Worm (Caenorhabditis elegans) whole organism, mixed stage, embryonic: ENCODE results near the gene Y51H7C.12.

Experiments
- M03D4.4 ChIP-seq: sonication (generic microtip); optimal IDR thresholded peaks from 2 replicates; lab custom pipeline; 2017; ENCODE audit warnings: mild to moderate bottlenecking, missing genetic modification characterization, missing compliant biosample characterization
- bed-3 ChIP-seq: fragments of 200-800 bp; sonication (Bioruptor generic); optimal IDR thresholded peaks from 3 replicates; lab custom pipeline; 2018; ENCODE audit warnings: mild to moderate bottlenecking, missing genetic modification characterization, moderate library complexity, missing compliant biosample characterization
- blmp-1 ChIP-seq: fragments of 150-350 bp; optimal IDR thresholded peaks from 2 replicates; lab custom pipeline; 2014; ENCODE audit warnings: missing biosample characterization, missing genetic modification characterization
- ceh-43 ChIP-seq: fragments of 200-800 bp; sonication (Bioruptor generic); optimal IDR thresholded peaks from 2 replicates; lab custom pipeline; 2018; ENCODE audit warnings: mild to moderate bottlenecking, missing genetic modification characterization, moderate library complexity, missing compliant biosample characterization
- ceh-83 ChIP-seq: fragments of 200-800 bp; sonication (Bioruptor generic); optimal IDR thresholded peaks from 2 replicates; lab custom pipeline; 2018; ENCODE audit warnings: mild to moderate bottlenecking, missing genetic modification characterization, missing compliant biosample characterization
- ces-1 ChIP-seq: fragments of 150-350 bp; optimal IDR thresholded peaks from 2 replicates; lab custom pipeline; 2014; ENCODE audit warnings: missing biosample characterization, missing genetic modification reagents, missing genetic modification characterization
- cnd-1 ChIP-seq: fragments of 200-800 bp; sonication (Bioruptor generic); optimal IDR thresholded peaks from 2 replicates; lab custom pipeline; 2018; ENCODE audit warnings: mild to moderate bottlenecking, missing genetic modification characterization, missing compliant biosample characterization
- elt-1 ChIP-seq: sonication (generic microtip); optimal IDR thresholded peaks from 2 replicates; lab custom pipeline; 2017; ENCODE audit warnings: missing genetic modification characterization, mild to moderate bottlenecking, missing compliant biosample characterization, antibody characterized with exemption, moderate library complexity, borderline replicate concordance; ENCODE audit not compliant: insufficient read depth
- elt-3 ChIP-seq: fragments of 150-350 bp; optimal IDR thresholded peaks from 2 replicates; lab custom pipeline; 2014; ENCODE audit warnings: missing biosample characterization, missing genetic modification characterization
- flh-1 ChIP-seq: fragments of 200-800 bp; sonication (Bioruptor generic); optimal IDR thresholded peaks from 2 replicates; lab custom pipeline; 2018; ENCODE audit warnings: mild to moderate bottlenecking, missing genetic modification characterization, moderate library complexity, missing compliant biosample characterization
- ham-2 ChIP-seq: fragments of 200-800 bp; sonication (Bioruptor generic); optimal IDR thresholded peaks from 2 replicates; lab custom pipeline; 2018; ENCODE audit warnings: mild to moderate bottlenecking, missing genetic modification characterization, missing compliant biosample characterization
- hlh-1 ChIP-seq: fragments of 150-350 bp; optimal IDR thresholded peaks from 2 replicates; lab custom pipeline; 2014; ENCODE audit warnings: missing biosample characterization, missing genetic modification reagents, missing genetic modification characterization
- lin-13 ChIP-seq: fragments of 150-350 bp; optimal IDR thresholded peaks from 2 replicates; lab custom pipeline; 2014; ENCODE audit warnings: missing biosample characterization, missing genetic modification characterization
- mab-5 ChIP-seq: fragments of 150-350 bp; optimal IDR thresholded peaks from 2 replicates; lab custom pipeline; 2014; ENCODE audit warnings: missing biosample characterization, missing genetic modification characterization
- mep-1 ChIP-seq: fragments of 150-350 bp; optimal IDR thresholded peaks from 2 replicates; lab custom pipeline; 2017; ENCODE audit warnings: missing biosample characterization, missing genetic modification reagents, missing genetic modification characterization, inconsistent platforms
- mls-2 ChIP-seq: sonication (generic microtip); optimal IDR thresholded peaks from 2 replicates; lab custom pipeline; 2016; ENCODE audit warnings: mild to moderate bottlenecking, missing genetic modification characterization, moderate library complexity, missing compliant biosample characterization
- nhr-12 ChIP-seq: fragments of 150-350 bp; optimal IDR thresholded peaks from 2 replicates; lab custom pipeline; 2014; ENCODE audit warnings: missing biosample characterization, missing genetic modification characterization
- nhr-2 ChIP-seq: fragments of 150-350 bp; optimal IDR thresholded peaks from 2 replicates; lab custom pipeline; 2014; ENCODE audit warnings: missing biosample characterization, missing genetic modification characterization
- nhr-237 ChIP-seq: fragments of 150-350 bp; optimal IDR thresholded peaks from 2 replicates; lab custom pipeline; 2014; ENCODE audit warnings: missing biosample characterization, missing genetic modification characterization
- nhr-28 ChIP-seq: fragments of 150-350 bp; optimal IDR thresholded peaks from 2 replicates; lab custom pipeline; 2014; ENCODE audit warnings: missing biosample characterization, missing genetic modification characterization
- nhr-76 ChIP-seq: sonication (generic microtip); optimal IDR thresholded peaks from 2 replicates; lab custom pipeline; 2017; ENCODE audit warnings: missing biosample characterization, missing genetic modification characterization
- pha-4 ChIP-seq: fragments of 150-350 bp; optimal IDR thresholded peaks from 2 replicates; lab custom pipeline; 2018; ENCODE audit warnings: missing biosample characterization, missing genetic modification reagents, missing genetic modification characterization
- sem-2 ChIP-seq: fragments of 200-800 bp; sonication (Bioruptor generic); optimal IDR thresholded peaks from 2 replicates; lab custom pipeline; 2018; ENCODE audit warnings: mild to moderate bottlenecking, missing genetic modification characterization, missing compliant biosample characterization
- snpc-4 ChIP-seq: fragments of 150-350 bp; optimal IDR thresholded peaks from 2 replicates; lab custom pipeline; 2014; ENCODE audit warnings: missing biosample characterization, missing genetic modification characterization
- sptf-1 ChIP-seq: sonication (generic microtip); optimal IDR thresholded peaks from 2 replicates; lab custom pipeline; 2017; ENCODE audit warnings: mild to moderate bottlenecking, missing genetic modification characterization, moderate library complexity, missing compliant biosample characterization
- tbx-8 ChIP-seq: fragments of 200-800 bp; sonication (Bioruptor generic); optimal IDR thresholded peaks from 2 replicates; lab custom pipeline; 2018; ENCODE audit warnings: mild to moderate bottlenecking, missing genetic modification characterization, moderate library complexity, missing compliant biosample characterization
- unc-120 ChIP-seq: sonication (generic microtip); optimal IDR thresholded peaks from 2 replicates; lab custom pipeline; 2017; ENCODE audit warnings: missing genetic modification characterization, missing compliant biosample characterization; ENCODE audit not compliant: poor library complexity, severe bottlenecking
- unc-39 ChIP-seq: fragments of 150-350 bp; optimal IDR thresholded peaks from 2 replicates; lab custom pipeline; 2014; ENCODE audit warnings: missing biosample characterization, missing genetic modification characterization
- unc-62 ChIP-seq: fragments of 150-350 bp; optimal IDR thresholded peaks from 2 replicates; lab custom pipeline; 2014; ENCODE audit warnings: missing biosample characterization, missing genetic modification reagents, missing genetic modification characterization
- zip-8 ChIP-seq: fragments of 150-350 bp; optimal IDR thresholded peaks from 2 replicates; lab custom pipeline; 2014; ENCODE audit warnings: missing biosample characterization, missing genetic modification characterization

Y51H7C.12 gene

ce11 chrII:1477975-1478374, 31.4 kb upstream of the Y51H7C.12 start:
- TF ChIP-seq tbx-8 (GFP tag; lab: Kevin White, UChicago), result no peak
- no peak for TF ChIP-seq snpc-4 (tag; lab: Kevin White, UChicago)
- TF ChIP-seq nhr-237 (tag; lab: Kevin White, UChicago), result no peak
- TF ChIP-seq elt-1 (tag; lab: Kevin White, UChicago), result no peak

- TF ChIP-seq elt-3 (tag; lab: Kevin White, UChicago) (no peak), ham-2 (GFP tag; lab: Kevin White, UChicago) (no peak), mls-2 (tag; lab: Kevin White, UChicago) (no peak), lin-13 (tag; lab: Kevin White, UChicago) (no peak), unc-120 (tag; lab: Kevin White, UChicago) (no peak), hlh-1 (tag; lab: Kevin White, UChicago) (no peak), nhr-76 (no peak), nhr-12 (no peak), bed-3 (GFP tag; lab: Kevin White, UChicago) (no peak), unc-39 (no peak), cnd-1 (tag; lab: Kevin White, UChicago) (no peak), unc-62 (no peak), ces-1 (no peak), mep-1 (tag; lab: Kevin White, UChicago) (no peak)
Observed at ce11 chrII:1477295-1477694, 30.7 kb upstream of the Y51H7C.12 start.

ce11 chrII:1476016-1476415, 29.5 kb upstream of the Y51H7C.12 start:
- TF ChIP-seq M03D4.4 (no peak), ceh-43 (GFP tag; lab: Kevin White, UChicago) (no peak), lin-13 (tag; lab: Kevin White, UChicago) (no peak), pha-4 (no peak), nhr-76 (no peak), mab-5 (tag; lab: Kevin White, UChicago) (no peak), sem-2 (GFP tag; lab: Kevin White, UChicago) (no peak), hlh-1 (tag; lab: Kevin White, UChicago) (no peak), unc-62 (no peak), nhr-2 (tag; lab: Kevin White, UChicago) (no peak), ces-1 (no peak), cnd-1 (tag; lab: Kevin White, UChicago) (no peak), ceh-83 (GFP tag; lab: Kevin White, UChicago) (no peak), mls-2 (tag; lab: Kevin White, UChicago) (no peak), ham-2 (GFP tag; lab: Kevin White, UChicago) (no peak), sptf-1 (tag; lab: Kevin White, UChicago) (no peak)

ce11 chrII:1475328-1475727, 28.8 kb upstream of the Y51H7C.12 start:
- no peak for TF ChIP-seq zip-8 (tag; lab: Kevin White, UChicago)
- TF ChIP-seq ceh-83 (GFP tag; lab: Kevin White, UChicago), result no peak
- TF ChIP-seq hlh-1 (tag; lab: Kevin White, UChicago), result no peak
- no peak for TF ChIP-seq sptf-1 (tag; lab: Kevin White, UChicago)
- no peak for TF ChIP-seq lin-13 (tag; lab: Kevin White, UChicago)
- no peak for TF ChIP-seq ceh-43 (GFP tag; lab: Kevin White, UChicago)
- TF ChIP-seq elt-3 (tag; lab: Kevin White, UChicago), result no peak
- no peak for TF ChIP-seq nhr-76
- no peak for TF ChIP-seq elt-1 (tag; lab: Kevin White, UChicago)
- TF ChIP-seq ces-1, result no peak

DNA sequence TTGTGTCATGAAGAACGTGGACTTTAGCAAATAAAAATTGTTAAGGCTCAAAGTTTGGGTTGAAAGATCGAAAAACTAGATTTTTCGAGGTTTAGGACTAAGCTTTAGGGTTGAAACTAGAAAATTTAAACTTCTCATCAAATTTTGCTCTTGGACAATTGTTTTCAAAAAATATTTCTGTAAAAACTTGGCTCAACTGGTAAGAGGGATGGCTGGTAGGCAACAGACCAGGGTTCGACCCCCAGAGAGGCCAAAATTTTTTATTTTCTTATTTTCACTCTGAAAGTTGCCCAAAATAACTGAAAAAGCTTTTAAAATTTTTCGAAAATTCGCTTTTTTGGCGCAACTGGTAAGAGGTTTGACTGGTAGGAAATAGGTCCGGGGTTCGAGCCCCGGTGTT, 28.3 kb upstream of the Y51H7C.12 start:
- TF ChIP-seq cnd-1 (tag; lab: Kevin White, UChicago) (no peak), blmp-1 (tag; lab: Kevin White, UChicago) (no peak), sem-2 (GFP tag; lab: Kevin White, UChicago) (no peak), unc-120 (tag; lab: Kevin White, UChicago) (no peak), nhr-28 (no peak), mep-1 (tag; lab: Kevin White, UChicago) (no peak), flh-1 (no peak), nhr-2 (tag; lab: Kevin White, UChicago) (no peak), ces-1 (no peak), M03D4.4 (no peak), unc-39 (no peak)
